Fruit fly (Drosophila melanogaster): ENCODE data around the gene CG13308.

DNA sequence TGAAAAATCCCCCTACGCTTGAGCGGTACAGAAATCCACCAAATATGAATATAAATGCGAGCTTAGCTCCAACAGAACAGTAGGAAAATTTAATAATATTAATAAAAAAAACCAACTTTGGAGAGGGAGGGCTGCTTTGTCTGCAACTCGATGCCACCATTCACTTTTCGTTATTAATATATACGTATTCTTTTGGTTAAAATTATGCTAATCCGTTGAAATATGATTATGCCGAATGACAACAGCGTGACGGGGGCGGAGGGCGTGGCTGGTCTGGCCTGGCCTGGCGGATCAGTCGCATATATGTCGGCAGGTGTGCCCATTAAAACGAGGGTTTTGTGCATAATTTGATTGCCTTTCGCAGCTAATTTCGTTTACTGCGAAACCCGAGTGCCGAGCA, 27.1 kb downstream of the CG13308 start:
- TF ChIP-seq dysf (GFP tag; IDR thresholded peaks at IDR 0.05) (no peak), Gsc (GFP tag; IDR thresholded peaks at IDR 0.05) (no peak), Chrac-16 (GFP tag; optimal IDR thresholded peaks at IDR 0.05) (no peak), CG15479 (GFP tag; optimal IDR thresholded peaks at IDR 0.05) (no peak), ranshi (GFP tag; IDR thresholded peaks at IDR 0.05) (no peak), CkIIα-i1 (GFP tag; IDR thresholded peaks at IDR 0.05) (no peak), sens-2 (GFP tag; IDR thresholded peaks at IDR 0.05) (no peak), ftz-f1 (GFP tag; optimal IDR thresholded peaks at IDR 0.05) (no peak), CG14667 (GFP tag; IDR thresholded peaks at IDR 0.05) (no peak), ttk (GFP tag; IDR thresholded peaks at IDR 0.05) (no peak), Ets65A (GFP tag) (no peak), slp2 (GFP tag; optimal IDR thresholded peaks at IDR 0.05) (no peak)
